Worm (Caenorhabditis elegans): ENCODE results near the gene T23F11.4.
A peak's percentile ranks its signal among the peaks of the same experiment; 100 is the strongest.

The T23F11.4 gene

DNA sequence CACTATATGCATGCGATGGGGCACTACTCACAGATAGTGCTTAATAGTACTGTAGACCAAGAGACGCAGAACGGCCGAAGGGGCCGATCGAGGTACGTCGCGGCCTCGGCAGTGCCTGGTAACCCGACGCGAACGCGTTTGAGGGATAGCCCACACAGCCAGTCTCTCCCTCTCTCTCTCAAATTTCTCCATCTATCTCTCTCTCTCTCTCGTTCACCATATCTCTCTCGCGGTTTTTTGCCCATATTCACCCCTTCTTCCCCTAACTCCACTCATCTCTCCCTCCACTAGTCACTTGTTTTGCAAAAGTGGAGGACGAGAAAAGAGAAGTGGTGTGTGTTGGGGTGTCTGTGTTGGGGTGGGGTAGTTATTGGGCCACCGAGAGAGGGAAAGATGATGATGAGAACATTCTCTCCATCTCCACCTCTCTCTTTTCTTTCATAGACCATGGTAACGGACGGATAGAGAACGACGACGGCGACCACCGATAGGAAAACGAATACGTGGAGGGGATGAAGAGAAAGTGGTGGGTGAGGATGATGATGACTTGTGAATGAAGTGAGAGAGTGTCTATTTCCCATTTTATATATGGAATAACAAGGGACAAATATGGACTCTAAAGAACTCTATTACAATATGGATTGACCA lies 1.7 kb upstream of the T23F11.4 start:
- TF ChIP-seq unc-42 (tag; optimal IDR thresholded peaks at IDR 0.05) (peak; percentile 20), K09A11.1 (tag; optimal IDR thresholded peaks at IDR 0.05; ENCODE audit: insufficient read depth) (no peak), che-1 (tag; optimal IDR thresholded peaks at IDR 0.05) (peak; percentile 40), npax-4 (tag; optimal IDR thresholded peaks at IDR 0.05) (no peak), ceh-19 (GFP tag; optimal IDR thresholded peaks at IDR 0.05) (peak; percentile 71), pros-1 (tag; optimal IDR thresholded peaks at IDR 0.05) (peak; percentile 68), ceh-48 (tag; optimal IDR thresholded peaks at IDR 0.05) (no peak), ceh-22 (tag; optimal IDR thresholded peaks at IDR 0.05) (no peak), ceh-45 (GFP tag; IDR thresholded peaks at IDR 0.05) (no peak), Y22D7AL.16 (tag; optimal IDR thresholded peaks at IDR 0.05) (no peak), ceh-18 (tag; optimal IDR thresholded peaks at IDR 0.05) (no peak), pag-3 (tag; optimal IDR thresholded peaks at IDR 0.05; ENCODE audit: borderline replicate concordance) (no peak), dmd-4 (tag; optimal IDR thresholded peaks at IDR 0.05; ENCODE audit: borderline replicate concordance) (peak; percentile 43), mec-3 (tag; optimal IDR thresholded peaks at IDR 0.05; ENCODE audit: borderline replicate concordance) (no peak), sox-4 (tag; optimal IDR thresholded peaks at IDR 0.05) (no peak), fax-1 (tag; optimal IDR thresholded peaks at IDR 0.05) (no peak), fkh-6 (tag; optimal IDR thresholded peaks at IDR 0.05) (no peak), ttx-3 (tag; optimal IDR thresholded peaks at IDR 0.05) (no peak), ahr-1 (tag; optimal IDR thresholded peaks at IDR 0.05) (no peak), gmeb-2 (tag; optimal IDR thresholded peaks at IDR 0.05) (no peak), K02D7.2 (tag; optimal IDR thresholded peaks at IDR 0.05) (no peak), nhr-11 (tag; optimal IDR thresholded peaks at IDR 0.05) (no peak), sdc-2 (tag; optimal IDR thresholded peaks at IDR 0.05) (peak; percentile 48), syd-9 (tag; optimal IDR thresholded peaks at IDR 0.05) (peak; percentile 34), F13H6.1 (tag; optimal IDR thresholded peaks at IDR 0.05) (no peak), dve-1 (tag; optimal IDR thresholded peaks at IDR 0.05) (no peak), nhr-232 (tag; optimal IDR thresholded peaks at IDR 0.05) (no peak), lin-11 (tag; optimal IDR thresholded peaks at IDR 0.05) (no peak), hlh-6 (tag; optimal IDR thresholded peaks at IDR 0.05) (peak; percentile 81), lim-6 (tag; optimal IDR thresholded peaks at IDR 0.05) (no peak), rnt-1 (tag; optimal IDR thresholded peaks at IDR 0.05) (peak; percentile 36), pat-9 (tag; optimal IDR thresholded peaks at IDR 0.05) (no peak), madf-2 (tag; optimal IDR thresholded peaks at IDR 0.05) (no peak), unc-3 (GFP tag; conservative IDR thresholded peaks at IDR 0.05) (no peak), unc-3 (tag; optimal IDR thresholded peaks at IDR 0.05) (no peak), ztf-16 (tag; optimal IDR thresholded peaks at IDR 0.05) (no peak), hlh-8 (tag; optimal IDR thresholded peaks at IDR 0.05) (peak; percentile 29), pax-1 (tag; optimal IDR thresholded peaks at IDR 0.05) (no peak), nfya-1 (tag; optimal IDR thresholded peaks at IDR 0.05) (peak; percentile 79), ceh-9 (tag; optimal IDR thresholded peaks at IDR 0.05) (no peak), hlh-13 (GFP tag; optimal IDR thresholded peaks at IDR 0.05) (no peak), fkh-10 (GFP tag; optimal IDR thresholded peaks at IDR 0.05) (no peak), zip-5 (tag; optimal IDR thresholded peaks at IDR 0.05) (no peak), ceh-14 (tag; optimal IDR thresholded peaks at IDR 0.05) (no peak), hlh-15 (tag; optimal IDR thresholded peaks at IDR 0.05) (no peak), ets-4 (tag; optimal IDR thresholded peaks at IDR 0.05) (peak; percentile 27), ceh-31 (tag; optimal IDR thresholded peaks at IDR 0.05) (peak; percentile 70), hlh-30 (tag; optimal IDR thresholded peaks at IDR 0.05; ENCODE audit: insufficient read depth) (peak; percentile 60), pha-4 (tag; optimal IDR thresholded peaks at IDR 0.05) (no peak), T23F11.4 (GFP tag; optimal IDR thresholded peaks at IDR 0.05) (peak; percentile 99), eyg-1 (tag; optimal IDR thresholded peaks at IDR 0.05) (peak; percentile 8), sox-2 (GFP tag; IDR thresholded peaks at IDR 0.05) (no peak; the same call in 1 of the 2 replicates), unc-55 (GFP tag; optimal IDR thresholded peaks at IDR 0.05) (peak; percentile 48)

Measured in whole organism, late embryonic.